Worm (Caenorhabditis elegans): ENCODE measurements around the gene dnpp-1.

ce11 chrIII:5823617-5824016 is 40.0 kb downstream of the dnpp-1 start, which contains the start of gene R12B2.8:
- no peak for TF ChIP-seq mls-2 (tag; optimal IDR thresholded peaks at IDR 0.05)
- TF ChIP-seq mep-1 (tag; optimal IDR thresholded peaks at IDR 0.05), result no peak

Measured in whole organism, mixed stage, embryonic.